Worm (Caenorhabditis elegans) whole organism, L4/young adult: ENCODE results near the gene mig-13.

Source experiments
- W03F9.2 ChIP-seq: fragments of 150-350 bp; optimal IDR thresholded peaks from 2 replicates; lab custom pipeline; 2014; ENCODE audit warnings: missing biosample characterization, missing genetic modification characterization
- dao-5 ChIP-seq: sonication (generic microtip); optimal IDR thresholded peaks from 2 replicates; lab custom pipeline; 2016; ENCODE audit warnings: missing genotype, missing genetic modification characterization, moderate library complexity, missing compliant biosample characterization
- him-1 ChIP-seq: sonication (generic microtip); optimal IDR thresholded peaks from 2 replicates; lab custom pipeline; 2016; ENCODE audit warnings: missing genotype, missing genetic modification reagents, missing genetic modification characterization, missing compliant biosample characterization

mig-13 gene

ce11 chrX:4802255-4802654 is 2.3 kb upstream of the mig-13 start:
- TF ChIP-seq him-1 = no peak
- TF ChIP-seq W03F9.2 = no peak
- TF ChIP-seq dao-5 = no peak

DNA sequence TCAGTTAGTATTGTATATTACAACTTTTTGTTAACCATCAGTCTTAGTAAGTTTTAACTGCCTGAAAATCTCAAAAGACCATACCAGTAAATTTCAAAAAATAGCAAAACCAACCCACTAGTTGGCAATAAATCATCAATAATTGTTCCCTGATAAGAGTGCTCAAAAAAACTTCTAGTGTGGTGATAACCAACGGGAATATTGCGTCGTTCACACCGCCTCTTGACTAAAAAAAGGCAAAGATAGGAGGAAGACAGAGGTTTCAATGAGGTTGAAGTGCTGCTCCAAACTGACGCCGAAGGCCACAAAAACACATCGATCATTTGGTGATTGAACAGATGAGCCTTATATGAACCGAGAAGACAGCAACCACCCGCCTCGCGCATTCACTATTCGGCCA is 964 bp upstream of the mig-13 start:
- TF ChIP-seq him-1 = no peak
- no peak for TF ChIP-seq dao-5
- TF ChIP-seq W03F9.2 = no peak

- no peak for TF ChIP-seq dao-5
- TF ChIP-seq him-1 = no peak
- TF ChIP-seq W03F9.2 = no peak
Observed at ce11 chrX:4795329-4795728, 4.6 kb downstream of the mig-13 start.

DNA sequence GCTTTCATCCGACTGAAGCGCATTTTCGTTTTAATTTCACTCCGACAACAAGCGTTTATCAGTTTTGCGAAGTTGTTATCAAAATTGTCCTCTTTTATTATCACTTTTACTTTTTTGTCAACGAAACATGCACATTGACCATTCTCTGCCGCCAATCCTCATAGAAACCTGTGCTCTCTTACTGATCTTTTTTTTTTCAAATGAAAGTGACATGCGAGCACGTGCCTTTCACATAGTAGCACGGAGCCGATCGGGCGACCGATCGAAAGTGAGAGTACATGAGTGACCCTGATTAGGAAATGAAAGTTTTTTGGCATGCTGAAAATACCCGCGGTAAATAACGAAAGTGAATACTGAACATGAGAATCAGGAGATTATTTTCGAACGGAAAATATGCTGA is 5.9 kb downstream of the mig-13 start:
- TF ChIP-seq him-1 (no peak), dao-5 (no peak), W03F9.2 (no peak)

ce11 chrX:4792979-4793378 is 6.9 kb downstream of the mig-13 start, which contains the start of gene F43C9.1:
Gene F43C9.1, plus strand, starts transcription at chrX:4793279.
- TF ChIP-seq him-1 (no peak), W03F9.2 (no peak), dao-5 (no peak)

- no peak for TF ChIP-seq W03F9.2
- TF ChIP-seq him-1 = no peak
- TF ChIP-seq dao-5 = no peak
Observed at ce11 chrX:4790614-4791013, 9.3 kb downstream of the mig-13 start.

- TF ChIP-seq him-1 (no peak), W03F9.2 (peak; percentile 6)
Observed at ce11 chrX:4788958-4789357, 11.0 kb downstream of the mig-13 start.

ce11 chrX:4787525-4787924 is 12.4 kb downstream of the mig-13 start:
- no peak for TF ChIP-seq W03F9.2
- no peak for TF ChIP-seq dao-5
- no peak for TF ChIP-seq him-1

ce11 chrX:4784776-4785175 is 15.2 kb downstream of the mig-13 start:
- TF ChIP-seq dao-5 = no peak

- TF ChIP-seq W03F9.2 (no peak), him-1 (no peak), dao-5 (no peak)
Observed at ce11 chrX:4783117-4783775, 16.7 kb downstream of the mig-13 start, which contains the start of gene F43C9.2. Gene F43C9.2, plus strand, starts transcription at chrX:4783613.

DNA sequence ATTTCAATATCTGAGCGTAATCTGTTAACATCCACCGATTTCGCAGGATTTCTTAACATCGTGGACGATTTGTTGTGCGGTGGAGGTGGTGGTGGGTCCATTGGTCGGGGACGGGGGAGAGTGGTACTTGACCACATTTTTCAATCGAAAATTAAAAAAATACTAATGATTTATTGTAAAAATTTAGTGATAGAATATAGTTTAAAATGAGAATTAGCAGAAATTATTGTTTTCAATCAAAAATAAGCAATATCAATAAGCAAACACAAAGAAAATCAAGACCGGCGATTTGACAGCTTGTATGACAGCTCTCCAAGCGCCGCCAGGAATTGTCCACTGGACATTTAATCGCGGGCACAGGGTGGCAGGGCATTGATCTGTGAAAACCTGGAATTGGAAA is 17.7 kb downstream of the mig-13 start, which contains the start of gene hum-10:
Gene hum-10, minus strand, starts transcription at position 101 of the 400 bp plus-strand sequence.
- TF ChIP-seq dao-5 (no peak), him-1 (no peak), W03F9.2 (no peak)

ce11 chrX:4769885-4770284 is 30.0 kb downstream of the mig-13 start, which contains the start of gene npr-1:
Gene npr-1, minus strand, starts transcription at chrX:4769985.
- TF ChIP-seq him-1 (no peak), W03F9.2 (no peak), dao-5 (no peak)

DNA sequence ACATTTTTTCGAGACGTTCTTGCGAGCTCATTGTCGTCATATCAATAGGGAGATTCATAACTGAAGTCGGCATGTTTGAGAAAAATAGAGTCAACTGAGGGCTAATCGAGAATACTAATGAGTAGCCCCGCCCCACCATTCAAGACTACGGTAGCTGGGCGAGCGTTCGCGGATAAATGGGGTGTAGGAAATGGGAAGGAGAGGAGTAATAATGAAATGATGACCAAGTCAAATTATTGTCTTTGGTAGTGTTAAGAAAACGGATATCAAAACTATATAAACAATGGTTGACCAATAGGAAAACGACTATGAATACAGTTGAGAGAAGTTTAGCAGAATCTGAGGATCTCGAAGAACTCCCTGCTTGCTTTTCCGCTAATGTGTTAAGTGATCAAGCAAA is 38.4 kb downstream of the mig-13 start, which contains the start of gene mls-2:
Gene mls-2, minus strand, starts transcription at position 101 of the 400 bp plus-strand sequence.
- TF ChIP-seq him-1 = no peak
- TF ChIP-seq W03F9.2 = no peak
- TF ChIP-seq dao-5 = no peak

ce11 chrX:4759718-4760117 is 40.2 kb downstream of the mig-13 start:
- TF ChIP-seq him-1 (no peak), W03F9.2 (no peak), dao-5 (no peak)

DNA sequence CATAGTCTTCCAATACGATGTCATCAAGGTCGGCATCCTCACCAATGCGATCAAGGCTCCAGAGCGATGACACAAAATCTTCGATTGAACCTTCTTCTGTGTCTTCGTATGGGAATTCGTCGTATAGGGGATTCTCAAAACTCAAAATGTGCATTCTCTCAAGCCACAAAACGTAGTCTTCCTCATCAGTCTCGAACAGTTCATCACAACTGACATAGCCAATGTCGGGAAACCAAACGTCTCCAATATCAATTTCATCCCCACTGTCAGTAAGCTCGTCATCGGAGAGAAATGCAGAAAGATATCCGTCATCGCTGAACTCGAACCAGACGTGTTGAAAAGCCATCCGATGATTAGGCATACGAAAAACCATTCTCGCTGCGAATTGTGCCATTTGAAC is 45.2 kb downstream of the mig-13 start, which contains the start of gene C39E6.2:
Gene C39E6.2, minus strand, starts transcription at position 394 of the 400 bp plus-strand sequence.
- TF ChIP-seq W03F9.2 (no peak), him-1 (no peak), dao-5 (no peak)

ce11 chrX:4749080-4749479 is 50.8 kb downstream of the mig-13 start, which contains the start of gene lon-2:
Gene lon-2, minus strand, starts transcription at chrX:4749083.
- TF ChIP-seq him-1 (no peak), dao-5 (no peak), W03F9.2 (no peak)
